Fruit fly (Drosophila melanogaster) whole organism, larva: ENCODE measurements around the gene trbd.

Source experiments
- noc ChIP-seq: fragments of 200-800 bp; sonication (Bioruptor generic); optimal IDR thresholded peaks from 3 replicates; lab custom pipeline; 2019; ENCODE audit warnings: missing biosample characterization, mild to moderate bottlenecking, missing genetic modification characterization, moderate library complexity

The trbd gene

DNA sequence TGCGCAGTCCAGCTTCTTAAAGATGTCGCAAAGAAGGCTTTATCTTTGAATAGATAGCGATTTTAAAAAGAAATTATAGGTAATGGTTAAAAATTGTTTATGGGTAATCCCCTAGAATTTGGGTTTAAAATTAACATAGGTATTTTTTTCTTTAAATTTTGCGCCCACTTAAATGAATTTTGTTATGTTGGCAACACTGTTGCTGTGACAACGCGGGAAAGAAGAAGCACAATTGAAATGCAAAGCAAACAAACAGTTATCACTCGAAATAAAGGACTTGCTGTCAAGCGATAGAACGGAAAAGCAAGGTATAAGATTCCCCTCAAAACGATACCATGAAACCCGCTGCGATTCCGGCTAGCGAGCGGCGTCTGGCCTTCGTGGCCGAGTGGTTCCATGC lies 31.1 kb downstream of the trbd start, which contains the start of gene nmdyn-D7:
Gene nmdyn-D7, plus strand, starts transcription at position 194 of the 400 bp plus-strand sequence.
- TF ChIP-seq noc (tag; lab: Kevin White, UChicago): no peak

DNA sequence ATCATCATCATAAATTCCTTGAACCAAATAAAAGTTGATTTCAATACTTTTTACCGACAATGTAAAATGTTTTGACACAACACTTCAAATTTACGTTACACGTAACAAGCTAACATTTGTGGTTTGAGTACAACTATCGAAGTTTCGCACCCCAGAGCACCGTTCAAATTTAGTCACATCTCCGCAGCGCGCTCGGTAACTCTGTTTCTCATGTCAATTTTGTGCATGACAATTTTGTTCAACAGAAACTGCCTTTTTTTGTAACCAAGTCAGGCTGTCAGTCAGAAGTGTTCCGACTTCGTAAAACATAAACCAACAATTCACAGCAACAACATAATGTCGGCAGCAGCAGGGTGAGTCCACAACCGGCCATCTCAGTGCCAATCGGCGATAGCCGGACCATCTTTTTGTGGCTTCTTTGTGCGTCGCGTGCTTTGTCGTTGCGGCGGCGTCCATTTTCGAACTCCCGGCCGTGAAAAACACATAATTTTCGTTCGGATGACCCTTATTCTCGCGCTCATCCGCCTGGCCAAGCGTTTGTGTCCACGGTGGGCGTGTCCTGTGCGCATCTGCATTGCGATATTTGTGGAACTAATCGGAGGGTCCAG lies 33.0 kb downstream of the trbd start, which contains the start of gene p23:
Gene p23, plus strand, starts transcription at position 194 of the 608 bp plus-strand sequence.
- TF ChIP-seq noc (tag; lab: Kevin White, UChicago): no peak

DNA sequence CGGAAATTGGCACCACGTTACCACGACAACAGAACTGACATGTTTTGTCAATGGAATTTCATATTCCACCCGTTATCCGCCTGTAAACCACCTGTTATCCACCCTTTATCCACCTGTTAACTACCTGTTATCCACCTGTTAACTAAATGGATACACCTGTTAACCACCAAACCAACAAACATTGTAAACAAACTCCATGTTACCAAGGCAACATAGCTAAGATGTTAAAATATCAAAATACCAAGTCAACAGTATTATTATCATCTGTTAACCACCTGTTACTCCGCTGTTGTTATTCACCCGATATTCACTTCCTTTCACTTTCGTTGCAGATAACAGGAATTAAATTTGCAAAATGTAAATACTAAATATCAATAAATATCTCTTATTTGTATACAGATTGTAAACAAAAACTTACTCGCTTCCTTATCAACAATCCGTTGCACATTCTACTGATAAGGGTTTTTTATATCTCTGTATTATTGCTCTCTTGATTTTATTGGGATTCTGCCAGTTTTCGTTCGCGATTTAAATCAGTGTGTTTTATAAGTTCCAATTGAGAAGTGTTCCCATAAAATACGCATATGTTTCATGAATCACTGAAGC lies 35.8 kb downstream of the trbd start, which contains the start of gene Nepl12:
Gene Nepl12, plus strand, starts transcription at position 556 of the 606 bp plus-strand sequence.
- no peak for TF ChIP-seq noc (tag; lab: Kevin White, UChicago)

DNA sequence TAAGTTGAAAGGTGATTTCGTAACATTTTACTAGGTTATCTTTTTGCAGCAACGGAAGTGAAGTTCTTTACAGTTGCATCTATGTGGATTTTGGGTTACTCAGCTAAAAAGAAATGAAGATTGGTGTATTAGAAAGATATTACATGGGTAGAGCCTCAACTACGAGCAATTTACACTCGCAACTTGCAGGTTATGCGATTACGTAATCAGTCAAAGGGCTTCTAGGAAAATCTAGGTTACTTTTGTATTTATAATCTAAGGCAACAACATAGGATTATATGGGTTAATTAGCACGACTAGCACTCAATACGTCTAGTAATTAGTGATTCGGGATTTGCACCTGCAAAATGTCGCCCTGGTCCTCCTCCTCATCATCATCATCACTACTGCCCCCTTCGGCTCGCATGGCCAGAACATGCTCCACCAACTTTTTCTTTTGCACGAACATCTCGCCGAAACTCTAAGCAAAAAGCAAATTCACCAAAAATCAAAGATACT lies 36.6 kb downstream of the trbd start, which contains the start of gene Dhc1:
Gene Dhc1, minus strand, starts transcription at position 448 of the 498 bp plus-strand sequence.
- no peak for TF ChIP-seq noc (tag; lab: Kevin White, UChicago)

DNA sequence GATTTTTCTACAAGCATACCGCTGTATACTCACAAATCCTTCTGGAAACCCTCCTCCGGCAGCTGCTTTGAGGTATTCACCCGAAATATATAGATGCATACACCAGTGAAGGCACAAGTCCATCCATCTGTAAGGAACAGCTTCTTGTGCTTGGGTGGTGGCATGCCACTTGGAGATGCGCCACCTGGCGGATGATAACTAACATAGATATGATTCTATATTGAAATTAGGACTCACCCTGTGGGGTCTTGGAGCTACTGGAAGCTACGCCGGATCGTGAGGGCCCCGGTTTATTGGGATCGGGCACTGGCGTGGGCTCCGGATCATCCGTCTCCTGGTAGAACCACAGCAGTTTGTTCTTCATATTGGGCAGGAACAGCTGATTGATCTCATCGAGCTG lies 37.6 kb downstream of the trbd start:
- no peak for TF ChIP-seq noc (tag; lab: Kevin White, UChicago)

DNA sequence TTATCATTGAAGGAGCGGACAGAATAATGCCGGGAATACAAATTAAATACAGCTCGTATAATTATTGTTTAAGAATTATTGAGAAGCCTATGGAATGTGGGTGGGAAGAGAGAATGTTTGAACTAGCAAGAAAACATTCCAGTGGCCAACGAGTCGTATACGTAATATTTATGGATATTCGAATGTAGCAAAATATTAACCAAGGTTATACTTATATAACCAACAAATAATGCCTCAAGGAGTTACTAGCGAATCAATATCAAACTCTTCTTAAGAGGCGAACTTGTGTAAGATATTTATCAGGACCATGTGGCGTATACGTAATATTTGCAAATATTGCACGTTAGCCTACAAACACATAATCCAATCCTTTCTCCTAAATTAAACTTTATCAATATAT lies 45.4 kb downstream of the trbd start:
- TF ChIP-seq noc (tag; lab: Kevin White, UChicago): no peak
